Worm (Caenorhabditis elegans): ENCODE data around the gene snx-6.

ce11 chrV:17962500-17962899 lies 17.4 kb downstream of the snx-6 start:
- no peak for TF ChIP-seq snpc-4 (tag; optimal IDR thresholded peaks at IDR 0.05)
- TF ChIP-seq pqm-1 (tag; optimal IDR thresholded peaks at IDR 0.05) = no peak
- TF ChIP-seq unc-62 (GFP tag; optimal IDR thresholded peaks at IDR 0.05 in 1 of 2) = no peak
- no peak for TF ChIP-seq unc-62 (tag; optimal IDR thresholded peaks at IDR 0.05)
- TF ChIP-seq zfp-3 (GFP tag; conservative IDR thresholded peaks at IDR 0.05) = no peak
- TF ChIP-seq spr-3 (GFP tag; optimal IDR thresholded peaks at IDR 0.05) = no peak
- TF ChIP-seq skn-1 (tag; optimal IDR thresholded peaks at IDR 0.05) = no peak
